Worm (Caenorhabditis elegans): ENCODE data around the gene memb-1.

- TF ChIP-seq elt-2 (tag; optimal IDR thresholded peaks at IDR 0.05), result no peak
- TF ChIP-seq ama-1 (optimal IDR thresholded peaks at IDR 0.05), result no peak
- TF ChIP-seq Y116A8C.19 (tag; optimal IDR thresholded peaks at IDR 0.05; ENCODE audit: borderline replicate concordance), result no peak
- TF ChIP-seq efl-1 (optimal IDR thresholded peaks at IDR 0.05), result no peak
- TF ChIP-seq efl-1 (GFP tag; optimal IDR thresholded peaks at IDR 0.05 in 1 of 2), result no peak
- no peak for TF ChIP-seq elt-3 (tag; optimal IDR thresholded peaks at IDR 0.05)
- no peak for TF ChIP-seq sup-37 (GFP tag; optimal IDR thresholded peaks at IDR 0.05)
Observed at ce11 chrX:9458142-9458541, 16.8 kb upstream of the memb-1 start, which contains the start of gene tba-8.

Data from whole organism, L1 larva.